Worm (Caenorhabditis elegans) whole organism, L4 larva: ENCODE measurements around the gene ctg-2.

Experiments used
- F44E2.7 ChIP-seq: fragments of 200-800 bp; sonication (Bioruptor generic); IDR thresholded peaks from 2 replicates; pipeline ENCODE4 v2.1.2; 2022; ENCODE audit warnings: missing genetic modification characterization, missing compliant biosample characterization
- R02D3.7 ChIP-seq: fragments of 150-350 bp; sonication (generic microtip); optimal IDR thresholded peaks from 3 replicates; lab custom pipeline; 2014; ENCODE audit warnings: missing biosample characterization, missing genetic modification characterization
- T26A8.4 ChIP-seq: fragments of 200-800 bp; sonication (Bioruptor generic); IDR thresholded peaks from 2 replicates; pipeline ENCODE4 v1.3.6; 2022; ENCODE audit warnings: missing genetic modification characterization, missing compliant biosample characterization
- Y105C5A.15 ChIP-seq: fragments of 200-800 bp; sonication (Bioruptor generic); IDR thresholded peaks from 2 replicates; pipeline ENCODE4 v1.3.6; 2022; ENCODE audit warnings: missing genetic modification characterization, missing compliant biosample characterization
- Y5F2A.4 ChIP-seq: fragments of 200-800 bp; sonication (Bioruptor generic); optimal IDR thresholded peaks from 2 replicates; lab custom pipeline; 2018; ENCODE audit warnings: mild to moderate bottlenecking, missing genetic modification characterization, missing compliant biosample characterization
- Y75B8A.6 ChIP-seq: fragments of 200-800 bp; sonication (Bioruptor generic); IDR thresholded peaks from 2 replicates; pipeline ENCODE4 v1.3.6; 2022; ENCODE audit warnings: missing genetic modification reagents, missing genetic modification characterization, missing compliant biosample characterization
- aha-1 ChIP-seq: fragments of 150-350 bp; peaks from one replicate; lab custom pipeline; 2014; ENCODE audit warnings: missing biosample characterization, missing genetic modification characterization
- aly-2 ChIP-seq: sonication (generic microtip); optimal IDR thresholded peaks from 2 replicates; lab custom pipeline; 2018; ENCODE audit warnings: missing biosample characterization, missing genetic modification characterization
- ama-1 ChIP-seq: fragments of 150-350 bp; optimal IDR thresholded peaks from 2 replicates; lab custom pipeline; 2014; ENCODE audit warnings: inconsistent platforms, mixed read lengths
- ceh-28 ChIP-seq: fragments of 150-350 bp; optimal IDR thresholded peaks from 2 replicates; lab custom pipeline; 2014; ENCODE audit warnings: missing biosample characterization, missing genetic modification reagents, missing genetic modification characterization
- ceh-82 ChIP-seq: sonication (generic microtip); optimal IDR thresholded peaks from 2 replicates; lab custom pipeline; 2017; ENCODE audit warnings: missing biosample characterization, missing genetic modification characterization
- ces-1 ChIP-seq: fragments of 150-350 bp; sonication (generic microtip); optimal IDR thresholded peaks from 4 replicates; lab custom pipeline; 2014; ENCODE audit warnings: missing biosample characterization, missing genetic modification reagents, missing genetic modification characterization
- daf-8 ChIP-seq: fragments of 200-800 bp; sonication (Bioruptor generic); IDR thresholded peaks from 2 replicates; pipeline ENCODE4 v1.3.6; 2022; ENCODE audit warnings: missing genetic modification characterization, missing compliant biosample characterization
- dmd-6 ChIP-seq: fragments of 200-800 bp; sonication (Bioruptor generic); IDR thresholded peaks from 2 replicates; pipeline ENCODE4 v1.3.6; 2022; ENCODE audit warnings: missing genetic modification reagents, missing genetic modification characterization, missing compliant biosample characterization
- dpl-1 ChIP-seq: fragments of 150-350 bp; optimal IDR thresholded peaks from 2 replicates; lab custom pipeline; 2014; ENCODE audit warnings: missing biosample characterization, missing genetic modification reagents, missing genetic modification characterization
- egl-43 ChIP-seq: fragments of 200-800 bp; sonication (Bioruptor generic); IDR thresholded peaks from 2 replicates; pipeline ENCODE4 v1.3.6; 2022; ENCODE audit warnings: missing genetic modification reagents, missing genetic modification characterization, missing compliant biosample characterization
- fkh-10 ChIP-seq: fragments of 150-350 bp; optimal IDR thresholded peaks from 2 replicates; lab custom pipeline; 2014; ENCODE audit warnings: missing biosample characterization, missing genetic modification reagents, missing genetic modification characterization
- fos-1 ChIP-seq: fragments of 150-350 bp; optimal IDR thresholded peaks from 2 replicates; lab custom pipeline; 2014; ENCODE audit warnings: missing biosample characterization, missing genetic modification characterization
- hif-1 ChIP-seq, 2 experiments: sonication (generic microtip); optimal IDR thresholded peaks; 2 replicates each; lab custom pipeline; 2016 to 2017; ENCODE audit warnings: missing compliant biosample characterization in 2 of 2, missing genetic modification characterization in 2 of 2, missing genetic modification reagents in 2 of 2, missing genotype in 2 of 2, mild to moderate bottlenecking in 1 of 2
- hlh-11 ChIP-seq: fragments of 200-800 bp; sonication (Bioruptor generic); optimal IDR thresholded peaks from 2 replicates; lab custom pipeline; 2018; ENCODE audit warnings: mild to moderate bottlenecking, missing genetic modification characterization, missing compliant biosample characterization
- hlh-30 ChIP-seq: sonication (generic microtip); optimal IDR thresholded peaks from 2 replicates; lab custom pipeline; 2017; ENCODE audit warnings: antibody characterized with exemption, mild to moderate bottlenecking, missing genetic modification characterization, missing compliant biosample characterization; ENCODE audit not compliant: insufficient read depth
- hmg-1.1 ChIP-seq: fragments of 200-800 bp; sonication (Bioruptor generic); IDR thresholded peaks from 2 replicates; pipeline ENCODE4 v1.3.6; 2022; ENCODE audit warnings: missing genetic modification reagents, missing genetic modification characterization, missing compliant biosample characterization
- jun-1 ChIP-seq: fragments of 150-350 bp; optimal IDR thresholded peaks from 2 replicates; lab custom pipeline; 2014; ENCODE audit warnings: missing biosample characterization, missing genetic modification reagents, missing genetic modification characterization
- lim-7 ChIP-seq: fragments of 200-800 bp; sonication (Bioruptor generic); IDR thresholded peaks from 2 replicates; pipeline ENCODE4 v1.3.6; 2022; ENCODE audit warnings: missing genetic modification characterization, missing compliant biosample characterization
- lin-13 ChIP-seq: fragments of 150-350 bp; optimal IDR thresholded peaks from 2 replicates; lab custom pipeline; 2014; ENCODE audit warnings: missing biosample characterization, missing genetic modification reagents, missing genetic modification characterization
- lin-15B ChIP-seq: fragments of 150-350 bp; sonication (generic microtip); optimal IDR thresholded peaks from 3 replicates; lab custom pipeline; 2014; ENCODE audit warnings: missing biosample characterization, missing genetic modification characterization
- lir-3 ChIP-seq: sonication (generic microtip); optimal IDR thresholded peaks from 2 replicates; lab custom pipeline; 2016; ENCODE audit warnings: mild to moderate bottlenecking, missing genetic modification characterization, missing compliant biosample characterization
- madf-5 ChIP-seq, 2 experiments: fragments of 200-800 bp; sonication (Bioruptor generic); IDR thresholded peaks; 2 replicates each; pipeline ENCODE4 v1.3.6; 2022; ENCODE audit warnings: missing compliant biosample characterization in 2 of 2, missing genetic modification characterization in 2 of 2
- madf-9 ChIP-seq: fragments of 200-800 bp; sonication (Bioruptor generic); conservative IDR thresholded peaks from 2 replicates; pipeline ENCODE4 v1.3.6; 2022; ENCODE audit warnings: missing genetic modification reagents, missing genetic modification characterization, missing compliant biosample characterization
- mdl-1 ChIP-seq, 2 experiments: fragments of 150-350 bp in 1 of 2; sonication (generic microtip) in 1 of 2; optimal IDR thresholded peaks; 2 replicates each; lab custom pipeline; 2014 to 2017; ENCODE audit warnings: missing biosample characterization in 2 of 2, missing genetic modification characterization in 2 of 2
- mdt-29 ChIP-seq: fragments of 200-800 bp; sonication (Bioruptor generic); IDR thresholded peaks from 2 replicates; pipeline ENCODE4 v1.3.6; 2022; ENCODE audit warnings: missing genetic modification reagents, missing genetic modification characterization, missing compliant biosample characterization
- mep-1 ChIP-seq: fragments of 150-350 bp; sonication (generic microtip); optimal IDR thresholded peaks from 3 replicates; lab custom pipeline; 2014; ENCODE audit warnings: missing biosample characterization, missing genetic modification characterization
- mes-2 ChIP-seq: sonication (generic microtip); optimal IDR thresholded peaks from 2 replicates; lab custom pipeline; 2016; ENCODE audit warnings: missing genotype, mild to moderate bottlenecking, missing genetic modification characterization, missing compliant biosample characterization; ENCODE audit not compliant: poor library complexity, severe bottlenecking
- mxl-3 ChIP-seq: fragments of 200-800 bp; sonication (Bioruptor generic); optimal IDR thresholded peaks from 2 replicates; lab custom pipeline; 2018; ENCODE audit warnings: mild to moderate bottlenecking, missing genetic modification characterization, missing compliant biosample characterization
- nhr-111 ChIP-seq: fragments of 200-800 bp; sonication (Bioruptor generic); optimal IDR thresholded peaks from 2 replicates; lab custom pipeline; 2018; ENCODE audit warnings: mild to moderate bottlenecking, missing genetic modification characterization, missing compliant biosample characterization
- nhr-28 ChIP-seq: fragments of 150-350 bp; optimal IDR thresholded peaks from 2 replicates; lab custom pipeline; 2014; ENCODE audit warnings: missing biosample characterization, missing genetic modification characterization
- nhr-42 ChIP-seq: fragments of 200-800 bp; sonication (Bioruptor generic); IDR thresholded peaks from 2 replicates; pipeline ENCODE4 v1.3.6; 2022; ENCODE audit warnings: missing genetic modification characterization, missing compliant biosample characterization
- nhr-48 ChIP-seq: sonication (generic microtip); optimal IDR thresholded peaks from 2 replicates; lab custom pipeline; 2016; ENCODE audit warnings: mild to moderate bottlenecking, missing genetic modification characterization, missing compliant biosample characterization
- pha-4 ChIP-seq, 2 experiments: fragments of 150-350 bp in 1 of 2; fragments of 200-800 bp in 1 of 2; sonication (Bioruptor generic) in 1 of 2; IDR thresholded peaks in 1 of 2; optimal IDR thresholded peaks in 1 of 2; 2 replicates each; pipeline versions ENCODE4 v1.3.6 to Lab custom; 2014 to 2022; ENCODE audit warnings: missing genetic modification characterization in 2 of 2, missing genetic modification reagents in 2 of 2, missing biosample characterization in 1 of 2, missing compliant biosample characterization in 1 of 2
- pqm-1 ChIP-seq: sonication (generic microtip); optimal IDR thresholded peaks from 2 replicates; lab custom pipeline; 2017; ENCODE audit warnings: missing biosample characterization, missing genetic modification characterization
- rbr-2 ChIP-seq: sonication (generic microtip); optimal IDR thresholded peaks from 2 replicates; lab custom pipeline; 2016; ENCODE audit warnings: missing genotype, missing genetic modification characterization, missing compliant biosample characterization
- saeg-2 ChIP-seq: fragments of 200-800 bp; sonication (Bioruptor generic); IDR thresholded peaks from 2 replicates; pipeline ENCODE4 v1.3.6; 2022; ENCODE audit warnings: missing genetic modification reagents, missing genetic modification characterization, missing compliant biosample characterization
- sdz-12 ChIP-seq: fragments of 200-800 bp; sonication (Bioruptor generic); optimal IDR thresholded peaks from 2 replicates; lab custom pipeline; 2018; ENCODE audit warnings: mild to moderate bottlenecking, missing genetic modification characterization, missing compliant biosample characterization
- snpc-4 ChIP-seq: fragments of 150-350 bp; optimal IDR thresholded peaks from 2 replicates; lab custom pipeline; 2014; ENCODE audit warnings: missing biosample characterization, missing genetic modification characterization
- spr-3 ChIP-seq: fragments of 200-800 bp; sonication (Bioruptor generic); optimal IDR thresholded peaks from 2 replicates; lab custom pipeline; 2018; ENCODE audit warnings: mild to moderate bottlenecking, missing genetic modification characterization, missing compliant biosample characterization
- tag-97 ChIP-seq: fragments of 200-800 bp; sonication (Bioruptor generic); IDR thresholded peaks from 2 replicates; pipeline ENCODE4 v1.3.6; 2022; ENCODE audit warnings: missing genetic modification characterization, missing compliant biosample characterization
- unc-62 ChIP-seq, 3 experiments: fragments of 150-350 bp in 1 of 3; sonication (generic microtip); optimal IDR thresholded peaks in 2 of 3; peaks in 1 of 3; 1 replicate in 1 of 3; 2 replicates in 2 of 3; lab custom pipeline; 2014 to 2017; ENCODE audit warnings: missing biosample characterization in 3 of 3, missing genetic modification characterization in 3 of 3, missing genetic modification reagents in 3 of 3, missing genotype in 1 of 3
- zfp-2 ChIP-seq: sonication (generic microtip); optimal IDR thresholded peaks from 2 replicates; lab custom pipeline; 2016; ENCODE audit warnings: mild to moderate bottlenecking, missing genetic modification characterization, missing compliant biosample characterization
- ztf-7 ChIP-seq: fragments of 150-350 bp; optimal IDR thresholded peaks from 2 replicates; lab custom pipeline; 2014; ENCODE audit warnings: missing biosample characterization, missing genetic modification characterization

Gene ctg-2

ce11 chrII:8483793-8484186, 31.1 kb upstream of the ctg-2 start, which contains the start of gene taap-1:
taap-1 (minus strand) TSS chrII:8483871.
- TF ChIP-seq sdz-12 (GFP tag; lab: Kevin White, UChicago): no peak
- no peak for TF ChIP-seq mxl-3 (GFP tag; lab: Kevin White, UChicago)
- no peak for TF ChIP-seq T26A8.4
- no peak for TF ChIP-seq R02D3.7
- peak; percentile 80 for TF ChIP-seq dmd-6
- TF ChIP-seq lir-3 (tag; lab: Kevin White, UChicago): no peak
- no peak for TF ChIP-seq ztf-7 (tag; lab: Kevin White, UChicago)
- TF ChIP-seq zfp-2 (tag; lab: Kevin White, UChicago): no peak
- TF ChIP-seq aha-1 (tag; lab: Kevin White, UChicago): peak; percentile 100
- no peak for TF ChIP-seq ceh-28 (tag; lab: Kevin White, UChicago)
- TF ChIP-seq Y5F2A.4 (GFP tag; lab: Kevin White, UChicago): no peak
- TF ChIP-seq lin-15B: no peak
- TF ChIP-seq rbr-2 (tag; lab: Kevin White, UChicago): no peak
- TF ChIP-seq nhr-111 (GFP tag; lab: Kevin White, UChicago): no peak
- no peak for TF ChIP-seq madf-9
- no peak for TF ChIP-seq fkh-10
- TF ChIP-seq jun-1 (tag; lab: Kevin White, UChicago): no peak
- TF ChIP-seq aly-2 (tag; lab: Kevin White, UChicago): no peak
- no peak for TF ChIP-seq pqm-1 (tag; lab: Kevin White, UChicago)
- TF ChIP-seq lim-7 (GFP tag; lab: Robert Waterston, UW): no peak
- TF ChIP-seq hlh-11: peak; percentile 39
- TF ChIP-seq madf-5 (GFP tag; IDR thresholded peaks at IDR 0.05; lab: Robert Waterston, UW): no peak
- peak; percentile 4 for TF ChIP-seq nhr-28 (tag; lab: Kevin White, UChicago)
- TF ChIP-seq spr-3 (GFP tag; lab: Kevin White, UChicago): no peak
- no peak for TF ChIP-seq Y75B8A.6 (GFP tag; lab: Robert Waterston, UW)
- no peak for TF ChIP-seq nhr-42 (GFP tag; lab: Robert Waterston, UW)
- TF ChIP-seq daf-8 (GFP tag; lab: Robert Waterston, UW): no peak
- no peak for TF ChIP-seq egl-43
- TF ChIP-seq unc-62 (GFP tag; optimal IDR thresholded peaks at IDR 0.05 in 1 of 2; lab: Kevin White, UChicago): no peak
- no peak for TF ChIP-seq unc-62 (tag; optimal IDR thresholded peaks at IDR 0.05; lab: Kevin White, UChicago)
- TF ChIP-seq fos-1 (tag; lab: Kevin White, UChicago): no peak
- no peak for TF ChIP-seq tag-97 (GFP tag; lab: Robert Waterston, UW)
- no peak for TF ChIP-seq ama-1 (lab: Kevin White, UChicago)
- TF ChIP-seq hmg-1.1 (GFP tag; lab: Robert Waterston, UW): no peak
- TF ChIP-seq mep-1 (tag; lab: Kevin White, UChicago): peak; percentile 29
- peak; percentile 15 for TF ChIP-seq mes-2
- TF ChIP-seq Y105C5A.15 (GFP tag; lab: Robert Waterston, UW): no peak
- TF ChIP-seq F44E2.7 (GFP tag; lab: Robert Waterston, UW): no peak
- TF ChIP-seq dpl-1 (GFP tag; lab: Kevin White, UChicago): no peak
- TF ChIP-seq hif-1 (tag; optimal IDR thresholded peaks at IDR 0.05; lab: Kevin White, UChicago): peak; percentile 94 to 100
- TF ChIP-seq saeg-2: no peak
- no peak for TF ChIP-seq ces-1 (GFP tag; lab: Kevin White, UChicago)
- peak in 1 of 2 experiments; percentile 44 for TF ChIP-seq mdl-1 (tag; optimal IDR thresholded peaks at IDR 0.05; lab: Kevin White, UChicago)
- no peak for TF ChIP-seq pha-4 (GFP tag; IDR thresholded peaks at IDR 0.05; lab: Robert Waterston, UW)
- no peak for TF ChIP-seq pha-4 (tag; optimal IDR thresholded peaks at IDR 0.05; lab: Kevin White, UChicago)
- peak; percentile 10 for TF ChIP-seq hlh-30 (tag; lab: Kevin White, UChicago)
- TF ChIP-seq nhr-48: peak; percentile 51
- no peak for TF ChIP-seq snpc-4 (tag; lab: Kevin White, UChicago)
- no peak for TF ChIP-seq ceh-82 (tag; lab: Kevin White, UChicago)
- TF ChIP-seq lin-13: no peak
- TF ChIP-seq mdt-29 (GFP tag; lab: Robert Waterston, UW): no peak
